Fruit fly (Drosophila melanogaster): Measurements from ENCODE around the gene eIF2Balpha.

dm6 chr3R:29905164-29905563 is 30.5 kb downstream of the eIF2Balpha start, which contains the start of gene CG15515:
- TF ChIP-seq br (GFP tag; optimal IDR thresholded peaks at IDR 0.05) (no peak), OdsH (GFP tag; optimal IDR thresholded peaks at IDR 0.05) (no peak), Hr78 (GFP tag; optimal IDR thresholded peaks at IDR 0.05) (no peak), N (GFP tag; optimal IDR thresholded peaks at IDR 0.05) (no peak), psq (GFP tag; optimal IDR thresholded peaks at IDR 0.05) (no peak), sage (GFP tag; optimal IDR thresholded peaks at IDR 0.05) (no peak), CG32264 (GFP tag; optimal IDR thresholded peaks at IDR 0.05) (no peak), Hr83 (GFP tag; optimal IDR thresholded peaks at IDR 0.05; ENCODE audit: poor library complexity, severe bottlenecking) (no peak), Hnf4 (GFP tag; optimal IDR thresholded peaks at IDR 0.05) (no peak), h (GFP tag; optimal IDR thresholded peaks at IDR 0.05) (no peak), rgr (GFP tag; optimal IDR thresholded peaks at IDR 0.05) (no peak), woc (GFP tag; optimal IDR thresholded peaks at IDR 0.05) (no peak), Dfd (GFP tag; optimal IDR thresholded peaks at IDR 0.05) (no peak)

Data from whole organism, wandering third instar larva.